Fruit fly (Drosophila melanogaster) whole organism, embryonic: ENCODE measurements around the gene sit.

Experiments used
- Atf6 ChIP-seq: fragments of 200-800 bp; sonication (Bioruptor generic); IDR thresholded peaks from 2 replicates; pipeline ENCODE4 v1.3.6; 2022; ENCODE audit warnings: missing biosample characterization, missing genetic modification characterization
- Bdp1 ChIP-seq: fragments of 200-800 bp; sonication (Bioruptor generic); optimal IDR thresholded peaks from 3 replicates; lab custom pipeline; 2016; ENCODE audit warnings: missing biosample characterization, missing genetic modification characterization
- CG11093 ChIP-seq: fragments of 200-800 bp; sonication (Bioruptor generic); IDR thresholded peaks from 3 replicates; pipeline ENCODE4 v1.3.6; 2022; ENCODE audit warnings: missing biosample characterization, missing genetic modification characterization
- CG12659 ChIP-seq: fragments of 200-800 bp; sonication (Bioruptor generic); optimal IDR thresholded peaks from 3 replicates; lab custom pipeline; 2017; ENCODE audit warnings: mild to moderate bottlenecking, missing biosample characterization, missing genetic modification reagents, missing genetic modification characterization
- CG13624 ChIP-seq: fragments of 200-800 bp; sonication (Bioruptor generic); optimal IDR thresholded peaks from 2 replicates; lab custom pipeline; 2016; ENCODE audit warnings: missing biosample characterization, missing genetic modification characterization
- CG13775 ChIP-seq: fragments of 200-800 bp; sonication (Bioruptor generic); optimal IDR thresholded peaks from 3 replicates; lab custom pipeline; 2017; ENCODE audit warnings: missing biosample characterization, mild to moderate bottlenecking, missing genetic modification characterization
- CG13894 ChIP-seq: fragments of 200-800 bp; sonication (Bioruptor generic); optimal IDR thresholded peaks from 3 replicates; lab custom pipeline; 2018; ENCODE audit warnings: missing biosample characterization, mild to moderate bottlenecking, missing genetic modification characterization, moderate library complexity
- CG1529 ChIP-seq: fragments of 200-800 bp; sonication (Bioruptor generic); optimal IDR thresholded peaks from 3 replicates; lab custom pipeline; 2018; ENCODE audit warnings: missing biosample characterization, missing genetic modification characterization
- CG15696 ChIP-seq: fragments of 200-800 bp; sonication (Bioruptor generic); optimal IDR thresholded peaks from 2 replicates; lab custom pipeline; 2019; ENCODE audit warnings: missing biosample characterization, mild to moderate bottlenecking, missing genetic modification characterization, moderate library complexity
- CG16863 ChIP-seq: fragments of 200-800 bp; sonication (Bioruptor generic); optimal IDR thresholded peaks from 3 replicates; lab custom pipeline; 2016; ENCODE audit warnings: missing biosample characterization, missing genetic modification characterization
- CG18011 ChIP-seq: fragments of 200-800 bp; sonication (Bioruptor generic); optimal IDR thresholded peaks from 2 replicates; lab custom pipeline; 2017; ENCODE audit warnings: missing biosample characterization, missing genetic modification characterization, mild to moderate bottlenecking, moderate library complexity, missing genotype
- CG2199 ChIP-seq: fragments of 200-800 bp; sonication (Bioruptor generic); IDR thresholded peaks from 3 replicates; pipeline ENCODE4 v1.3.6; 2022; ENCODE audit warnings: missing biosample characterization, missing genetic modification characterization
- CG2202 ChIP-seq: fragments of 200-800 bp; sonication (Bioruptor generic); optimal IDR thresholded peaks from 2 replicates; lab custom pipeline; 2018; ENCODE audit warnings: missing biosample characterization, mild to moderate bottlenecking, missing genetic modification characterization
- CG2678 ChIP-seq: fragments of 200-800 bp; sonication (Bioruptor generic); optimal IDR thresholded peaks from 3 replicates; lab custom pipeline; 2019; ENCODE audit warnings: missing biosample characterization, mild to moderate bottlenecking, missing genetic modification characterization, moderate library complexity
- CG30020 ChIP-seq: fragments of 200-800 bp; optimal IDR thresholded peaks from 2 replicates; lab custom pipeline; 2019; ENCODE audit warnings: missing biosample characterization, mild to moderate bottlenecking, missing genetic modification characterization, moderate library complexity
- CG3065 ChIP-seq: fragments of 200-800 bp; sonication (Bioruptor generic); optimal IDR thresholded peaks from 2 replicates; lab custom pipeline; 2016; ENCODE audit warnings: missing biosample characterization, missing genetic modification characterization
- CG34376 ChIP-seq: fragments of 200-800 bp; sonication (Bioruptor generic); optimal IDR thresholded peaks from 2 replicates; lab custom pipeline; 2018; ENCODE audit warnings: missing biosample characterization, mild to moderate bottlenecking, missing genetic modification characterization
- CG3838 ChIP-seq: fragments of 200-800 bp; sonication (Bioruptor generic); optimal IDR thresholded peaks from 3 replicates; lab custom pipeline; 2016; ENCODE audit warnings: missing biosample characterization, missing genetic modification characterization
- CG5180 ChIP-seq: fragments of 200-800 bp; sonication (Bioruptor generic); optimal IDR thresholded peaks from 3 replicates; lab custom pipeline; 2017; ENCODE audit warnings: missing biosample characterization, missing genetic modification characterization, mild to moderate bottlenecking, moderate library complexity, missing genetic modification reagents
- CG6254 ChIP-seq: fragments of 200-800 bp; sonication (Bioruptor generic); optimal IDR thresholded peaks from 3 replicates; lab custom pipeline; 2017; ENCODE audit warnings: mild to moderate bottlenecking, missing biosample characterization, missing genetic modification reagents, missing genetic modification characterization
- CG6654 ChIP-seq: fragments of 200-800 bp; sonication (Bioruptor generic); optimal IDR thresholded peaks from 2 replicates; lab custom pipeline; 2017; ENCODE audit warnings: missing biosample characterization, mild to moderate bottlenecking, missing genetic modification characterization
- CG7556 ChIP-seq: fragments of 200-800 bp; sonication (Bioruptor generic); optimal IDR thresholded peaks from 2 replicates; lab custom pipeline; 2017; ENCODE audit warnings: missing biosample characterization, mild to moderate bottlenecking, missing genetic modification characterization
- CG8290 ChIP-seq, 3 experiments: fragments of 200-800 bp; sonication (Bioruptor generic); optimal IDR thresholded peaks; 2 replicates each; lab custom pipeline; 2016 to 2019; ENCODE audit warnings: missing biosample characterization in 3 of 3, missing genetic modification characterization in 3 of 3, mild to moderate bottlenecking in 2 of 3, moderate library complexity in 1 of 3
- CG9876 ChIP-seq: fragments of 200-800 bp; sonication (Bioruptor generic); optimal IDR thresholded peaks from 2 replicates; lab custom pipeline; 2016; ENCODE audit warnings: missing biosample characterization, missing genetic modification characterization
- D ChIP-seq, 2 experiments: fragments of 200-800 bp in 1 of 2; fragments of >200 bp in 1 of 2; sonication (Bioruptor generic) in 1 of 2; optimal IDR thresholded peaks; 2 replicates in 1 of 2; 3 replicates in 1 of 2; lab custom pipeline; 2017; ENCODE audit warnings: mild to moderate bottlenecking in 1 of 2, missing biosample characterization in 1 of 2, missing genetic modification characterization in 1 of 2, missing genetic modification reagents in 1 of 2
- Dbx ChIP-seq: fragments of 200-800 bp; sonication (Bioruptor generic); IDR thresholded peaks from 3 replicates; pipeline ENCODE4 v1.3.6; 2022; ENCODE audit warnings: missing biosample characterization, missing genetic modification characterization
- Fer1 ChIP-seq: fragments of 200-800 bp; sonication (Bioruptor generic); optimal IDR thresholded peaks from 2 replicates; lab custom pipeline; 2017; ENCODE audit warnings: missing biosample characterization, mild to moderate bottlenecking, missing genetic modification characterization
- Gug ChIP-seq: fragments of 200-800 bp; sonication (Bioruptor generic); IDR thresholded peaks from 4 replicates; pipeline ENCODE4 v1.3.6; 2022; ENCODE audit warnings: missing biosample characterization, missing genetic modification characterization
- Hmx ChIP-seq: fragments of 200-800 bp; sonication (Bioruptor generic); optimal IDR thresholded peaks from 2 replicates; lab custom pipeline; 2016; ENCODE audit warnings: missing biosample characterization, missing genetic modification characterization
- Nf-YB ChIP-seq: fragments of 200-800 bp; sonication (Bioruptor generic); optimal IDR thresholded peaks from 3 replicates; lab custom pipeline; 2019; ENCODE audit warnings: missing biosample characterization, mild to moderate bottlenecking, missing genetic modification characterization, moderate library complexity
- Pdp1 ChIP-seq, 2 experiments: fragments of 200-800 bp; sonication (Bioruptor generic); optimal IDR thresholded peaks; 3 replicates each; lab custom pipeline; 2016; ENCODE audit warnings: missing biosample characterization in 2 of 2, missing genetic modification characterization in 2 of 2, mild to moderate bottlenecking in 1 of 2, moderate library complexity in 1 of 2
- Rfx ChIP-seq: fragments of 200-800 bp; sonication (Bioruptor generic); IDR thresholded peaks from 2 replicates; pipeline ENCODE4 v1.3.6; 2022; ENCODE audit warnings: missing biosample characterization, missing genetic modification characterization
- Vsx1 ChIP-seq: fragments of 200-800 bp; sonication (Bioruptor generic); optimal IDR thresholded peaks from 2 replicates; lab custom pipeline; 2017; ENCODE audit warnings: missing biosample characterization, mild to moderate bottlenecking, missing genetic modification characterization, missing genetic modification reagents
- aop ChIP-seq: fragments of 200-800 bp; sonication (Bioruptor generic); IDR thresholded peaks from 2 replicates; pipeline ENCODE4 v1.3.6; 2022; ENCODE audit warnings: missing biosample characterization, missing genetic modification characterization
- ash1 ChIP-seq: fragments of 200-800 bp; sonication (Bioruptor generic); optimal IDR thresholded peaks from 2 replicates; lab custom pipeline; 2018; ENCODE audit warnings: missing biosample characterization, mild to moderate bottlenecking, missing genetic modification characterization
- cas ChIP-seq: fragments of 200-800 bp; sonication (Bioruptor generic); IDR thresholded peaks from 2 replicates; pipeline ENCODE4 v1.3.6; 2022; ENCODE audit warnings: missing biosample characterization, missing genetic modification characterization
- dpn ChIP-seq, 2 experiments: fragments of 200-800 bp; sonication (Bioruptor generic); optimal IDR thresholded peaks; 3 replicates each; lab custom pipeline; 2016; ENCODE audit warnings: missing biosample characterization in 2 of 2, missing genetic modification characterization in 2 of 2
- grn ChIP-seq: fragments of 200-800 bp; sonication (Bioruptor generic); optimal IDR thresholded peaks from 3 replicates; lab custom pipeline; 2017; ENCODE audit warnings: missing biosample characterization, missing genetic modification characterization
- gro ChIP-seq: fragments of 200-800 bp; sonication (Bioruptor generic); optimal IDR thresholded peaks from 2 replicates; lab custom pipeline; 2016; ENCODE audit warnings: missing biosample characterization, missing genetic modification characterization
- ham ChIP-seq: fragments of 200-800 bp; sonication (Bioruptor generic); IDR thresholded peaks from 2 replicates; pipeline ENCODE4 v1.3.6; 2022; ENCODE audit warnings: missing biosample characterization, missing genetic modification characterization
- lab ChIP-seq: fragments of 200-800 bp; sonication (Bioruptor generic); optimal IDR thresholded peaks from 3 replicates; lab custom pipeline; 2017; ENCODE audit warnings: missing biosample characterization, missing genetic modification characterization, mild to moderate bottlenecking, moderate library complexity, missing genetic modification reagents
- mirr ChIP-seq: fragments of 200-800 bp; sonication (Bioruptor generic); optimal IDR thresholded peaks from 3 replicates; lab custom pipeline; 2018; ENCODE audit warnings: missing biosample characterization, mild to moderate bottlenecking, missing genetic modification characterization
- otp ChIP-seq: fragments of 200-800 bp; sonication (Bioruptor generic); IDR thresholded peaks from 3 replicates; pipeline ENCODE4, ENCODE4 v1.3.6; 2022; ENCODE audit warnings: missing biosample characterization, missing genetic modification characterization
- phol ChIP-seq: fragments of 200-800 bp; sonication (Bioruptor generic); optimal IDR thresholded peaks from 3 replicates; lab custom pipeline; 2018; ENCODE audit warnings: missing biosample characterization, mild to moderate bottlenecking, missing genetic modification characterization, moderate library complexity
- pnt ChIP-seq: fragments of 200-800 bp; sonication (Bioruptor generic); optimal IDR thresholded peaks from 3 replicates; lab custom pipeline; 2016; ENCODE audit warnings: missing biosample characterization, missing genetic modification characterization
- ranshi ChIP-seq: fragments of 200-800 bp; sonication (Bioruptor generic); IDR thresholded peaks from 2 replicates; pipeline ENCODE4 v1.3.6; 2022; ENCODE audit warnings: missing biosample characterization, missing genetic modification characterization
- ro ChIP-seq: fragments of 200-800 bp; sonication (Bioruptor generic); IDR thresholded peaks from 2 replicates; pipeline ENCODE4 v1.3.6; 2022; ENCODE audit warnings: missing biosample characterization, missing genetic modification characterization
- sd ChIP-seq: fragments of 200-800 bp; sonication (Bioruptor generic); optimal IDR thresholded peaks from 3 replicates; lab custom pipeline; 2018; ENCODE audit warnings: missing biosample characterization, mild to moderate bottlenecking, missing genetic modification characterization, moderate library complexity
- sob ChIP-seq: fragments of 200-800 bp; sonication (Bioruptor generic); IDR thresholded peaks from 2 replicates; pipeline ENCODE4 v1.3.6; 2022; ENCODE audit warnings: missing biosample characterization, missing genetic modification characterization
- vfl ChIP-seq: fragments of 200-800 bp; sonication (Bioruptor generic); optimal IDR thresholded peaks from 2 replicates; lab custom pipeline; 2016; ENCODE audit warnings: missing biosample characterization, missing genetic modification characterization

The sit gene

DNA sequence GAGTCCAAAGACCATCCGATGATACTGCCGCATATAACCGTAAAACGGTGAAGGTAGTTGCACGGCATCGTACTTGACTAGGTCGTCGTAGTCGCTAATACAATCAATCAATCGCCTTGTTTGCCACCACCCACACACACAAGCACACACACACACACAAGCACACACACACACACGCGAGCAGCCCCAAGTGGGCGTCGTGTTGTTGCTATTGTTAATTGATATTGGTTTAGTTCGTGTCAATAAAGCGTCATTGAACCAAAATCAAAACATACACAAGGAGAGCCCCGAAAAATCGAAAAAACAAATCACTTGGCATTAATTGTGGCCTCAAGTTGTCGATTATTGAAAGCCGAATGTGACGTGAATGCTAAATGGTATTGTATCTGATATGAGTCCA, 34.1 kb upstream of the sit start (continued):
- TF ChIP-seq otp (peak; percentile 74; the same call in 2 of the 3 replicates), CG2202 (tag; lab: Kevin White, UChicago) (peak; percentile 61), Nf-YB (GFP tag; lab: Kevin White, UChicago) (no peak), sob (peak; percentile 64; the same call in 1 of the 2 replicates), Gug (GFP tag; lab: Robert Waterston, UW) (no peak), Dbx (GFP tag; lab: Robert Waterston, UW) (peak; percentile 42; the same call in 2 of the 3 replicates), Fer1 (GFP tag; lab: Kevin White, UChicago) (peak; percentile 51), Hmx (GFP tag; lab: Kevin White, UChicago) (no peak), ham (GFP tag; lab: Robert Waterston, UW) (no peak), gro (peak; percentile 47), CG9876 (no peak), Bdp1 (GFP tag; lab: Kevin White, UChicago) (peak; percentile 11), CG15696 (peak; percentile 45), CG6254 (GFP tag; lab: Kevin White, UChicago) (peak; percentile 26), CG3838 (GFP tag; lab: Kevin White, UChicago) (peak; percentile 10), vfl (GFP tag; lab: Kevin White, UChicago) (no peak), CG13624 (GFP tag; lab: Kevin White, UChicago) (no peak), CG5180 (peak; percentile 28), phol (tag; lab: Kevin White, UChicago) (no peak), CG7556 (peak; percentile 57), CG1529 (GFP tag; lab: Kevin White, UChicago) (peak; percentile 36), pnt (GFP tag; lab: Kevin White, UChicago) (peak; percentile 30), D (optimal IDR thresholded peaks at IDR 0.05; lab: Kevin White, UChicago) (no peak), D (GFP tag; optimal IDR thresholded peaks at IDR 0.05; lab: Kevin White, UChicago) (peak; percentile 1), Pdp1 (GFP tag; optimal IDR thresholded peaks at IDR 0.05; lab: Kevin White, UChicago) (peak; percentile 15 to 38), CG11093 (GFP tag; lab: Robert Waterston, UW) (peak; percentile 7; the same call in 1 of the 3 replicates), CG3065 (GFP tag; lab: Kevin White, UChicago) (no peak), cas (GFP tag; lab: Robert Waterston, UW) (no peak), lab (GFP tag; lab: Kevin White, UChicago) (peak; percentile 91), Atf6 (peak; percentile 78)

- TF ChIP-seq Pdp1 (GFP tag; optimal IDR thresholded peaks at IDR 0.05; lab: Kevin White, UChicago) (peak in 1 of 2 experiments; percentile 96), grn (GFP tag; lab: Kevin White, UChicago) (peak; percentile 97), CG8290 (GFP tag; optimal IDR thresholded peaks at IDR 0.05; lab: Kevin White, UChicago) (no peak), CG8290 (tag; optimal IDR thresholded peaks at IDR 0.05; lab: Kevin White, UChicago) (peak in 1 of 2 experiments; percentile 5), CG2678 (peak; percentile 10), CG2199 (0 out of 3 replicates have a peak, but pooled peaks have one; percentile 15), ro (GFP tag; lab: Robert Waterston, UW) (no peak), dpn (GFP tag; optimal IDR thresholded peaks at IDR 0.05; lab: Kevin White, UChicago) (no peak), CG13894 (tag; lab: Kevin White, UChicago) (no peak), Vsx1 (GFP tag; lab: Kevin White, UChicago) (peak; percentile 26), ash1 (GFP tag; lab: Kevin White, UChicago) (no peak), Rfx (GFP tag; lab: Robert Waterston, UW) (peak; percentile 39; the same call in 1 of the 2 replicates), CG12659 (GFP tag; lab: Kevin White, UChicago) (no peak), ranshi (no peak), CG34376 (GFP tag; lab: Kevin White, UChicago) (peak; percentile 80), CG6654 (GFP tag; lab: Kevin White, UChicago) (no peak), sd (tag; lab: Kevin White, UChicago) (peak; percentile 86), aop (GFP tag; lab: Robert Waterston, UW) (no peak), CG18011 (no peak), CG30020 (tag; lab: Kevin White, UChicago) (no peak), CG16863 (GFP tag; lab: Kevin White, UChicago) (no peak), CG13775 (GFP tag; lab: Kevin White, UChicago) (no peak), mirr (GFP tag; lab: Kevin White, UChicago) (peak; percentile 62)
Observed at dm6 chr3R:22595293-22595868, 33.0 kb upstream of the sit start.
